Worm (Caenorhabditis elegans): Measurements from ENCODE around the gene vps-60.

DNA sequence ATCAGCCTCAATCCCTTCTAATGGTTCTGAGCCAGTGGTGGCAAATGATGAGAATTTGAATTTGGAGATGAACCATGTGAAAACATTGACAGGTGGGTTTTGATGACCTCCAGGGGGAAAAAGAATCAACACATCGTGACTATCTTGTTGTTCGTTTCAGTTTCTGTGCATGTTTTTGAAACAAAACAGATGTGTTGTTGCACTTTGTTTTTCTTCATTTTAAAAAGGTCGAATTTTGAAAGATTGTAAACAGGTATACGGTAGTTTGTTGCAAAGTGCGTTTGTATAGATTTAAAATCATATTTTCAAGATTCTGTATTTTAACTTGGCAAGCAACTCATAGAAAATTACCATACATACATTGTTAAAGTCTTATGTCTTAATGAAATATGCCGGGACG lies 44.4 kb upstream of the vps-60 start:
- TF ChIP-seq elt-3 (tag; optimal IDR thresholded peaks at IDR 0.05) (no peak), nhr-23 (tag; optimal IDR thresholded peaks at IDR 0.05) (no peak), ztf-11 (tag; optimal IDR thresholded peaks at IDR 0.05) (no peak), unc-62 (GFP tag; optimal IDR thresholded peaks at IDR 0.05) (no peak), ZK546.5 (tag; optimal IDR thresholded peaks at IDR 0.05) (no peak), jun-1 (tag; optimal IDR thresholded peaks at IDR 0.05) (no peak), egl-5 (tag; optimal IDR thresholded peaks at IDR 0.05) (no peak), nhr-76 (tag; optimal IDR thresholded peaks at IDR 0.05) (no peak), nhr-237 (tag; optimal IDR thresholded peaks at IDR 0.05) (no peak), lin-15B (tag; optimal IDR thresholded peaks at IDR 0.05) (no peak), nhr-28 (tag; optimal IDR thresholded peaks at IDR 0.05) (no peak), egl-27 (tag; optimal IDR thresholded peaks at IDR 0.05) (no peak), elt-1 (tag; optimal IDR thresholded peaks at IDR 0.05) (no peak)

Data from whole organism, L3 larva.